Fruit fly (Drosophila melanogaster) whole organism, embryonic: ENCODE measurements around the gene Exo70.

ENCODE experiments used
- Aef1 ChIP-seq: fragments of 200-800 bp; sonication (Bioruptor generic); IDR thresholded peaks from 3 replicates; pipeline ENCODE4 v1.3.6; 2022; ENCODE audit warnings: missing biosample characterization, missing genetic modification characterization
- CG10462 ChIP-seq: fragments of 200-800 bp; sonication (Bioruptor generic); optimal IDR thresholded peaks from 2 replicates; lab custom pipeline; 2016; ENCODE audit warnings: missing biosample characterization, missing genetic modification characterization
- CG11398 ChIP-seq: fragments of 200-800 bp; sonication (Bioruptor generic); optimal IDR thresholded peaks from 2 replicates; lab custom pipeline; 2016; ENCODE audit warnings: missing biosample characterization, missing genetic modification characterization
- CG11696 ChIP-seq: fragments of 200-800 bp; sonication (Bioruptor generic); IDR thresholded peaks from 2 replicates; pipeline ENCODE4 v1.3.6; 2022; ENCODE audit warnings: missing biosample characterization, missing genetic modification characterization
- CG14014 ChIP-seq: fragments of 200-800 bp; sonication (Bioruptor generic); IDR thresholded peaks from 2 replicates; pipeline ENCODE4 v1.3.6; 2022; ENCODE audit warnings: missing biosample characterization, missing genetic modification characterization
- CG15073 ChIP-seq: fragments of 200-800 bp; sonication (Bioruptor generic); optimal IDR thresholded peaks from 2 replicates; lab custom pipeline; 2016; ENCODE audit warnings: missing biosample characterization, missing genetic modification characterization
- CG1529 ChIP-seq: fragments of 200-800 bp; sonication (Bioruptor generic); optimal IDR thresholded peaks from 3 replicates; lab custom pipeline; 2018; ENCODE audit warnings: missing biosample characterization, missing genetic modification characterization
- CG17186 ChIP-seq: fragments of 200-800 bp; sonication (Bioruptor generic); optimal IDR thresholded peaks from 3 replicates; lab custom pipeline; 2017; ENCODE audit warnings: missing biosample characterization, missing genetic modification reagents, missing genetic modification characterization
- CG17359 ChIP-seq: fragments of 200-800 bp; sonication (Bioruptor generic); optimal IDR thresholded peaks from 3 replicates; lab custom pipeline; 2018; ENCODE audit warnings: missing biosample characterization, mild to moderate bottlenecking, missing genetic modification characterization, moderate library complexity
- CG17361 ChIP-seq: fragments of 200-800 bp; sonication (Bioruptor generic); IDR thresholded peaks from 3 replicates; pipeline ENCODE4 v1.3.6; 2022; ENCODE audit warnings: missing biosample characterization, missing genetic modification characterization
- CG17829 ChIP-seq: fragments of 200-800 bp; optimal IDR thresholded peaks from 2 replicates; lab custom pipeline; 2019; ENCODE audit warnings: missing biosample characterization, mild to moderate bottlenecking, missing genetic modification characterization, moderate library complexity
- CG2875 ChIP-seq: fragments of 200-800 bp; sonication (Bioruptor generic); optimal IDR thresholded peaks from 2 replicates; lab custom pipeline; 2017; ENCODE audit warnings: missing biosample characterization, mild to moderate bottlenecking, missing genetic modification characterization, missing genetic modification reagents
- CG33557 ChIP-seq: fragments of 200-800 bp; sonication (Bioruptor generic); optimal IDR thresholded peaks from 2 replicates; lab custom pipeline; 2019; ENCODE audit warnings: missing biosample characterization, mild to moderate bottlenecking, missing genetic modification characterization, moderate library complexity
- CG4617 ChIP-seq: fragments of 200-800 bp; sonication (Bioruptor generic); optimal IDR thresholded peaks from 3 replicates; lab custom pipeline; 2016; ENCODE audit warnings: missing biosample characterization, missing genetic modification characterization, borderline replicate concordance
- CG7786 ChIP-seq: fragments of 200-800 bp; sonication (Bioruptor generic); optimal IDR thresholded peaks from 2 replicates; lab custom pipeline; 2016; ENCODE audit warnings: missing biosample characterization, missing genetic modification characterization
- CG7987 ChIP-seq: fragments of 200-800 bp; sonication (Bioruptor generic); optimal IDR thresholded peaks from 2 replicates; lab custom pipeline; 2018; ENCODE audit warnings: missing biosample characterization, mild to moderate bottlenecking, missing genetic modification characterization, moderate library complexity
- CG9609 ChIP-seq: fragments of 200-800 bp; sonication (Bioruptor generic); optimal IDR thresholded peaks from 3 replicates; lab custom pipeline; 2016; ENCODE audit warnings: missing biosample characterization, missing genetic modification characterization
- Dip3 ChIP-seq: fragments of 200-800 bp; sonication (Bioruptor generic); optimal IDR thresholded peaks from 3 replicates; lab custom pipeline; 2016; ENCODE audit warnings: missing biosample characterization, missing genetic modification characterization
- Doc3 ChIP-seq: fragments of 200-800 bp; sonication (Bioruptor generic); IDR thresholded peaks from 3 replicates; pipeline ENCODE4 v1.3.6; 2022; ENCODE audit warnings: missing biosample characterization, missing genetic modification characterization; ENCODE audit not compliant: partially characterized antibody
- E2f2 ChIP-seq: fragments of 200-800 bp; sonication (Bioruptor generic); IDR thresholded peaks from 2 replicates; pipeline ENCODE4 v1.3.6; 2022; ENCODE audit warnings: missing biosample characterization, missing genetic modification characterization
- Fer3 ChIP-seq: fragments of 200-800 bp; sonication (Bioruptor generic); optimal IDR thresholded peaks from 2 replicates; lab custom pipeline; 2018; ENCODE audit warnings: missing biosample characterization, mild to moderate bottlenecking, missing genetic modification characterization, moderate library complexity
- HmgZ ChIP-seq: fragments of 200-800 bp; sonication (Bioruptor generic); optimal IDR thresholded peaks from 2 replicates; lab custom pipeline; 2018; ENCODE audit warnings: missing biosample characterization, mild to moderate bottlenecking, missing genetic modification characterization
- Hmr ChIP-seq: fragments of 200-800 bp; sonication (Bioruptor generic); optimal IDR thresholded peaks from 3 replicates; lab custom pipeline; 2017; ENCODE audit warnings: mild to moderate bottlenecking, missing biosample characterization, missing genetic modification reagents, missing genetic modification characterization
- NK7.1 ChIP-seq: fragments of 200-800 bp; sonication (Bioruptor generic); optimal IDR thresholded peaks from 3 replicates; lab custom pipeline; 2016; ENCODE audit warnings: missing biosample characterization, missing genetic modification characterization
- Optix ChIP-seq: fragments of 200-800 bp; sonication (Bioruptor generic); IDR thresholded peaks from 3 replicates; pipeline ENCODE4 v1.3.6; 2022; ENCODE audit warnings: missing biosample characterization, missing genetic modification characterization
- Sin3A ChIP-seq: fragments of >200 bp; optimal IDR thresholded peaks from 2 replicates; lab custom pipeline; 2018
- Stat92E ChIP-seq, 3 experiments: fragments of >200 bp in 2 of 3; fragments of 200-800 bp in 1 of 3; sonication (Bioruptor generic) in 1 of 3; optimal IDR thresholded peaks; 2 replicates each; lab custom pipeline; 2017 to 2019; ENCODE audit warnings: missing biosample characterization in 3 of 3, missing genetic modification characterization in 3 of 3, mild to moderate bottlenecking in 1 of 3, moderate library complexity in 1 of 3
- ac ChIP-seq: fragments of 200-800 bp; sonication (Bioruptor generic); optimal IDR thresholded peaks from 3 replicates; lab custom pipeline; 2017; ENCODE audit warnings: missing biosample characterization, mild to moderate bottlenecking, missing genetic modification characterization
- ap ChIP-seq: fragments of 200-800 bp; sonication (Bioruptor generic); IDR thresholded peaks from 2 replicates; pipeline ENCODE4 v1.3.6; 2022; ENCODE audit warnings: missing biosample characterization, missing genetic modification characterization
- ase ChIP-seq: fragments of 200-800 bp; sonication (Bioruptor generic); IDR thresholded peaks from 3 replicates; pipeline ENCODE4 v1.3.6; 2022; ENCODE audit warnings: missing biosample characterization, missing genetic modification characterization
- bsh ChIP-seq, 2 experiments: fragments of 200-800 bp; sonication (Bioruptor generic); optimal IDR thresholded peaks; 2 replicates each; lab custom pipeline; 2017 to 2018; ENCODE audit warnings: mild to moderate bottlenecking in 2 of 2, missing biosample characterization in 2 of 2, missing genetic modification characterization in 2 of 2, moderate library complexity in 1 of 2
- cato ChIP-seq: fragments of 200-800 bp; sonication (Bioruptor generic); optimal IDR thresholded peaks from 2 replicates; lab custom pipeline; 2016; ENCODE audit warnings: missing biosample characterization, missing genetic modification characterization, borderline replicate concordance
- cg ChIP-seq: fragments of 200-800 bp; sonication (Bioruptor generic); optimal IDR thresholded peaks from 3 replicates; lab custom pipeline; 2019; ENCODE audit warnings: missing biosample characterization, mild to moderate bottlenecking, missing genetic modification characterization, moderate library complexity
- dm ChIP-seq: fragments of 200-800 bp; sonication (Bioruptor generic); optimal IDR thresholded peaks from 3 replicates; lab custom pipeline; 2016; ENCODE audit warnings: missing biosample characterization, missing genetic modification characterization
- fd64A ChIP-seq: fragments of 200-800 bp; sonication (Bioruptor generic); optimal IDR thresholded peaks from 3 replicates; lab custom pipeline; 2018; ENCODE audit warnings: missing biosample characterization, mild to moderate bottlenecking, missing genetic modification characterization
- fru ChIP-seq: fragments of >200 bp; optimal IDR thresholded peaks from 2 replicates; lab custom pipeline; 2017
- gcm ChIP-seq: fragments of 200-800 bp; sonication (Bioruptor generic); optimal IDR thresholded peaks from 2 replicates; lab custom pipeline; 2019; ENCODE audit warnings: missing biosample characterization, mild to moderate bottlenecking, missing genetic modification characterization, moderate library complexity
- gem ChIP-seq: fragments of 200-800 bp; sonication (Bioruptor generic); optimal IDR thresholded peaks from 2 replicates; lab custom pipeline; 2019; ENCODE audit warnings: missing biosample characterization, mild to moderate bottlenecking, missing genetic modification characterization, moderate library complexity
- kay ChIP-seq: fragments of 200-800 bp; sonication (Bioruptor generic); optimal IDR thresholded peaks from 2 replicates; lab custom pipeline; 2016; ENCODE audit warnings: missing biosample characterization, missing genetic modification characterization
- otp ChIP-seq: fragments of 200-800 bp; sonication (Bioruptor generic); IDR thresholded peaks from 3 replicates; pipeline ENCODE4, ENCODE4 v1.3.6; 2022; ENCODE audit warnings: missing biosample characterization, missing genetic modification characterization
- pan ChIP-seq, 4 experiments: fragments of >200 bp in 3 of 4; fragments of 200-800 bp in 1 of 4; sonication (Bioruptor generic) in 1 of 4; optimal IDR thresholded peaks in 3 of 4; IDR thresholded peaks in 1 of 4; 2 replicates each; pipeline versions ENCODE4 v1.3.6 to Lab custom; 2017 to 2022; ENCODE audit warnings: missing biosample characterization in 2 of 4, missing genetic modification characterization in 2 of 4, mixed read lengths in 1 of 4
- pita ChIP-seq: fragments of 200-800 bp; sonication (Bioruptor generic); optimal IDR thresholded peaks from 2 replicates; lab custom pipeline; 2017; ENCODE audit warnings: missing biosample characterization, mild to moderate bottlenecking, missing genetic modification characterization
- ro ChIP-seq: fragments of 200-800 bp; sonication (Bioruptor generic); IDR thresholded peaks from 2 replicates; pipeline ENCODE4 v1.3.6; 2022; ENCODE audit warnings: missing biosample characterization, missing genetic modification characterization
- so ChIP-seq: fragments of 200-800 bp; sonication (Bioruptor generic); IDR thresholded peaks from 3 replicates; pipeline ENCODE4 v1.3.6; 2022; ENCODE audit warnings: missing biosample characterization, missing genetic modification characterization
- sob ChIP-seq: fragments of 200-800 bp; sonication (Bioruptor generic); IDR thresholded peaks from 2 replicates; pipeline ENCODE4 v1.3.6; 2022; ENCODE audit warnings: missing biosample characterization, missing genetic modification characterization
- sqz ChIP-seq: fragments of 200-800 bp; sonication (Bioruptor generic); optimal IDR thresholded peaks from 3 replicates; lab custom pipeline; 2018; ENCODE audit warnings: missing biosample characterization, mild to moderate bottlenecking, missing genetic modification characterization
- stwl ChIP-seq: fragments of 200-800 bp; sonication (Bioruptor generic); optimal IDR thresholded peaks from 3 replicates; lab custom pipeline; 2018; ENCODE audit warnings: missing biosample characterization, mild to moderate bottlenecking, missing genetic modification characterization, moderate library complexity
- sug ChIP-seq: fragments of 200-800 bp; optimal IDR thresholded peaks from 2 replicates; lab custom pipeline; 2019; ENCODE audit warnings: missing biosample characterization, mild to moderate bottlenecking, missing genetic modification characterization, moderate library complexity
- vnd ChIP-seq: fragments of 200-800 bp; sonication (Bioruptor generic); IDR thresholded peaks from 3 replicates; pipeline ENCODE4 v1.3.6; 2022; ENCODE audit warnings: missing biosample characterization, missing genetic modification characterization; ENCODE audit not compliant: partially characterized antibody
- zen ChIP-seq: fragments of 200-800 bp; sonication (Bioruptor generic); optimal IDR thresholded peaks from 3 replicates; lab custom pipeline; 2018; ENCODE audit warnings: missing biosample characterization, mild to moderate bottlenecking, missing genetic modification characterization, moderate library complexity

The Exo70 gene

dm6 chr3L:8395630-8396168 is 16.0 kb upstream of the Exo70 start, which contains the start of gene CG7120 (continued):
- TF ChIP-seq pan (optimal IDR thresholded peaks at IDR 0.05; lab: Kevin White, UChicago) = no peak
- no peak for TF ChIP-seq pan (GFP tag; optimal IDR thresholded peaks at IDR 0.05 in 1 of 2, IDR thresholded peaks at IDR 0.05 in 1 of 2)
- peak; percentile 18 for TF ChIP-seq Fer3 (tag; lab: Kevin White, UChicago)
- TF ChIP-seq CG11398 = no peak
- no peak for TF ChIP-seq CG7987
- TF ChIP-seq so = peak; percentile 33; the same call in 1 of the 3 replicates
- TF ChIP-seq Dip3 (GFP tag; lab: Kevin White, UChicago) = peak; percentile 38
- TF ChIP-seq sob (GFP tag; lab: Robert Waterston, UW) = peak; percentile 62; the same call in 1 of the 2 replicates
- no peak for TF ChIP-seq sug (tag; lab: Kevin White, UChicago)
- no peak for TF ChIP-seq fd64A (GFP tag; lab: Kevin White, UChicago)
- peak; percentile 11; the same call in 1 of the 2 replicates for TF ChIP-seq E2f2
- TF ChIP-seq otp (GFP tag; lab: Robert Waterston, UW) = no peak
- peak; percentile 63 for TF ChIP-seq gem (tag; lab: Kevin White, UChicago)
- TF ChIP-seq sqz (GFP tag; lab: Kevin White, UChicago) = no peak
- peak; percentile 21 for TF ChIP-seq gcm (GFP tag; lab: Kevin White, UChicago)
- TF ChIP-seq NK7.1 = peak; percentile 31
- peak; percentile 9 for TF ChIP-seq CG4617 (GFP tag; lab: Kevin White, UChicago)
- no peak for TF ChIP-seq fru (lab: Kevin White, UChicago)
- TF ChIP-seq CG7786 (GFP tag; lab: Kevin White, UChicago) = peak; percentile 42
- no peak for TF ChIP-seq CG17186
- TF ChIP-seq stwl (tag; lab: Kevin White, UChicago) = no peak
- no peak for TF ChIP-seq ac
- no peak for TF ChIP-seq CG9609 (GFP tag; lab: Kevin White, UChicago)
- no peak for TF ChIP-seq vnd
- TF ChIP-seq dm (GFP tag; lab: Kevin White, UChicago) = no peak
- no peak for TF ChIP-seq CG1529
- TF ChIP-seq CG10462 (GFP tag; lab: Kevin White, UChicago) = no peak
- peak in 1 of 2 experiments; percentile 66 for TF ChIP-seq bsh (GFP tag; optimal IDR thresholded peaks at IDR 0.05; lab: Kevin White, UChicago)
- TF ChIP-seq CG15073 (GFP tag; lab: Kevin White, UChicago) = no peak
- peak; percentile 41; the same call in 1 of the 2 replicates for TF ChIP-seq CG14014 (GFP tag; lab: Robert Waterston, UW)
- 0 out of 3 replicates have a peak, but pooled peaks have one; percentile 49 for TF ChIP-seq ase
- TF ChIP-seq CG33557 (GFP tag; lab: Kevin White, UChicago) = peak; percentile 33
- peak; percentile 21 for TF ChIP-seq CG2875
- peak; percentile 76 for TF ChIP-seq CG17361
- no peak for TF ChIP-seq Optix
- TF ChIP-seq cg (GFP tag; lab: Kevin White, UChicago) = no peak
- TF ChIP-seq cato (GFP tag; lab: Kevin White, UChicago) = no peak
- TF ChIP-seq ap (GFP tag; lab: Robert Waterston, UW) = no peak
- TF ChIP-seq CG11696 (GFP tag; lab: Robert Waterston, UW) = no peak
- peak; percentile 36 for TF ChIP-seq Hmr (GFP tag; lab: Kevin White, UChicago)
- no peak for TF ChIP-seq pita (GFP tag; lab: Kevin White, UChicago)
- no peak for TF ChIP-seq kay (GFP tag; lab: Kevin White, UChicago)
- TF ChIP-seq zen = peak; percentile 37
- no peak for TF ChIP-seq Stat92E (GFP tag; optimal IDR thresholded peaks at IDR 0.05; lab: Kevin White, UChicago)
- no peak for TF ChIP-seq Aef1 (GFP tag; lab: Robert Waterston, UW)
- no peak for TF ChIP-seq Doc3
- no peak for TF ChIP-seq HmgZ (tag; lab: Kevin White, UChicago)
- peak; percentile 51 for TF ChIP-seq CG17829
- TF ChIP-seq Sin3A (lab: Kevin White, UChicago) = no peak
- TF ChIP-seq ro (GFP tag; lab: Robert Waterston, UW) = no peak
- no peak for TF ChIP-seq CG17359 (tag; lab: Kevin White, UChicago)
